Worm (Caenorhabditis elegans): Measurements from ENCODE around the gene R08D7.5.

DNA sequence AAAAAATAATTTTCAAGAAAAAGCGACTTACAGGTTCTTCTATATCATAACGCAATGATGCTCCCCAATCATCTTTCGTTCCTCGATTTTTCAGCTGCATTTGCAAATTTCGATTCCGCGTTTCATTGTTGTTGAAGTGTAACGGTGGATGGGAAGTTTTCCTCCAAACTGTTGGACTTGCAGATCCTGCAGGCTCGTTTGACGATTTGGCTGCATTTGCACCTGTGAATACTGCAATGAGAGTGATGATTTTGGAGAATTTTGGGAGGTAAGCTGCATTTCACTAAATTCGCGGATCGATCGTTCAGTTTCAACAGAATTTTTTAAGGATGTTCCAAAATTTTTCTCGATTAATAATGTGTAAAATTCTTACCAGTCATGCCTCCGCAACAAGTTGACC is 7.0 kb downstream of the R08D7.5 start:
- TF ChIP-seq ceh-13 (GFP tag; optimal IDR thresholded peaks at IDR 0.05), result no peak
- TF ChIP-seq pes-1 (GFP tag; IDR thresholded peaks at IDR 0.05), result no peak
- TF ChIP-seq scrt-1 (GFP tag; IDR thresholded peaks at IDR 0.05), result no peak
- TF ChIP-seq hmbx-1 (tag; optimal IDR thresholded peaks at IDR 0.05), result no peak
- TF ChIP-seq flt-1 (GFP tag; IDR thresholded peaks at IDR 0.05), result no peak
- TF ChIP-seq tbx-37 (GFP tag; conservative IDR thresholded peaks at IDR 0.05), result no peak
- TF ChIP-seq hmg-4 (GFP tag; optimal IDR thresholded peaks at IDR 0.05), result no peak
- no peak for TF ChIP-seq ceh-36 (tag; optimal IDR thresholded peaks at IDR 0.05)
- TF ChIP-seq ama-1 (optimal IDR thresholded peaks at IDR 0.05), result no peak

Measured in whole organism, early embryonic.